Fruit fly (Drosophila melanogaster) whole organism, larva: ENCODE results near the gene CG14352.
A peak's percentile ranks its signal among the peaks of the same experiment; 100 is the strongest.

Experiments used
- noc ChIP-seq: fragments of 200-800 bp; sonication (Bioruptor generic); optimal IDR thresholded peaks from 3 replicates; lab custom pipeline; 2019; ENCODE audit warnings: missing biosample characterization, mild to moderate bottlenecking, missing genetic modification characterization, moderate library complexity

CG14352 gene

dm6 chr2L:1611122-1611521, at the start of gene CG14352, which contains the start of gene Rab3GAP1:
Gene CG14352, plus strand, starts transcription at chr2L:1611410.
Gene Rab3GAP1, minus strand, starts transcription at chr2L:1611157.
- TF ChIP-seq noc (tag; lab: Kevin White, UChicago) = peak; percentile 85

dm6 chr2L:1568631-1569030, 42.6 kb upstream of the CG14352 start:
- no peak for TF ChIP-seq noc (tag; lab: Kevin White, UChicago)

DNA sequence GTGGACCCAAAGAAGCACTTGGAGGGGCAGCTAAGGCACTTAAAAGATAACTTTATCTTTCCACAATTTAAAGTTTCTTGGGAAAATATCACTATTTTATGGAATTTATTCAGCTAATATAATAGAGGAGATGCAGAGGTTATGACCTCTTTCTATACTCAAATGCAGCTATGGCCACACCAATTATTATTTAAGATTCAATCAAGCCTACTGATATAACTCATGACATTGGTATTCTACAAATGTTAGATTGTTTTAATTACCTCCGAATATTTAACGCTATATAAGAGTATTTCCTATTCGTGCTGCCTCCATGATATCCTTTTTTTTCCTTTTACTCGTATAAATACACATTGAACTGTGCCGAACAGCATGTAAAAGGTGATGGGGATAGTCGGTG, 37.2 kb upstream of the CG14352 start:
- TF ChIP-seq noc (tag; lab: Kevin White, UChicago) = no peak

- TF ChIP-seq noc (tag; lab: Kevin White, UChicago) = no peak
Measured at dm6 chr2L:1575604-1576003, 35.6 kb upstream of the CG14352 start.

- TF ChIP-seq noc (tag; lab: Kevin White, UChicago) = peak; percentile 87
Measured at dm6 chr2L:1579254-1579653, 32.0 kb upstream of the CG14352 start.

DNA sequence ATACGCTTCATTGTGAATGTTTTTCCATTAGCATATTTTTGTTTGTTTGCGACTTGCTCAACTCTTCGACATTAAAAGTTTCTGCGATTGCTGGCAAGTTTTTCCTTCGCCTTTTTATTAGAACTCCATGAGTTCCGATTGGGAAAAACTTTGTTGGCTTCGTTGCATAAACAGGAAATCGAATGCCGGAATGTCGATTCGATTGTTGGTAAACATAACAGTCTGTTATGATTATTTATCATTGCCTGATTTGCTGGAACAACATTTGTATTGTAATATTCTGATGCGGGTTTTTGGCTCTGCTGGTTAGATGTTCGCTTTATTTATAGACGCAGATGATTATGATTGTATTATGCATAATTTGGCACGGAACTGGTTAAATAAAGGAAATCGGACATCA, 31.4 kb upstream of the CG14352 start:
- no peak for TF ChIP-seq noc (tag; lab: Kevin White, UChicago)

dm6 chr2L:1587055-1587454, 24.2 kb upstream of the CG14352 start, which contains the start of gene nis:
Gene nis, minus strand, starts transcription at chr2L:1587155.
- TF ChIP-seq noc (tag; lab: Kevin White, UChicago) = no peak

DNA sequence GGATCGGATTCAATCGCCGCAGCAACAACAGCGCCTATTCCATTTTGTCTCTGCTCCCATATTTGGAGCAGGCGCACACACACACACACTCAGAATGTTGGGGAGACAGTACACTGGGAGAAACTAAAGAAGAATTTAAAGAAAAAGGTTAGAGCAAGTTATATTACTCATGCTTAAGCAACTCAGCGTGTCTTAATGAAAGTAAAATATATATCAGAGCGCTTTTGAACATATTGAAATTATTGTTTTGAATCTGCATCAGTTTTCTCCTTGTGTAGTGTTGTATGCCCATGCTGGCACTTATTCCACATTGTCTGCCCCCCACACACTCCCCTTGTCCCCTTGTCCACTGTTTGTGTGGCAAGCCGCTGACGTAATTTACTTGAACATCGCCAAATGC, 21.0 kb upstream of the CG14352 start:
- peak; percentile 53 for TF ChIP-seq noc (tag; lab: Kevin White, UChicago)

DNA sequence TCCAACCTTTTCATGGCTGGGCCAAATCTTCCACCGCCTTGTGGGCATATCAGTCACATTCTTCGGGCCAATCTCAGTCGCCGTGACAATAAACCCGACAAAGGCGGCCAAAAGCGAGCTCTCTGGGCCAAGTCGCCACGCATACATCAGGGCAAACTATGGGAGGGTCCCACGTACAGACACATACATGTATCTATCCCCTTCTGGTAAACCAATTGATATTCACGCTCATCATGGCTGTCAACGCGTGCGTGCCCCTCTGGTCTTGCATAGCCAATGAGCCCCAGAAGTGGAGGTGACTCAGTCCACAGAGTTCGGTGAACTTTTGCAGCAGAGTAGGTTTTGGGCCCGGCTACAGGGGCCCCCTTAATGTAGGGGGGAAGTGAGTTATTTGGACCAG, 14.5 kb upstream of the CG14352 start:
- TF ChIP-seq noc (tag; lab: Kevin White, UChicago) = no peak

dm6 chr2L:1603847-1604246, 7.4 kb upstream of the CG14352 start:
- no peak for TF ChIP-seq noc (tag; lab: Kevin White, UChicago)

- no peak for TF ChIP-seq noc (tag; lab: Kevin White, UChicago)
Measured at dm6 chr2L:1606758-1607157, 4.5 kb upstream of the CG14352 start.

DNA sequence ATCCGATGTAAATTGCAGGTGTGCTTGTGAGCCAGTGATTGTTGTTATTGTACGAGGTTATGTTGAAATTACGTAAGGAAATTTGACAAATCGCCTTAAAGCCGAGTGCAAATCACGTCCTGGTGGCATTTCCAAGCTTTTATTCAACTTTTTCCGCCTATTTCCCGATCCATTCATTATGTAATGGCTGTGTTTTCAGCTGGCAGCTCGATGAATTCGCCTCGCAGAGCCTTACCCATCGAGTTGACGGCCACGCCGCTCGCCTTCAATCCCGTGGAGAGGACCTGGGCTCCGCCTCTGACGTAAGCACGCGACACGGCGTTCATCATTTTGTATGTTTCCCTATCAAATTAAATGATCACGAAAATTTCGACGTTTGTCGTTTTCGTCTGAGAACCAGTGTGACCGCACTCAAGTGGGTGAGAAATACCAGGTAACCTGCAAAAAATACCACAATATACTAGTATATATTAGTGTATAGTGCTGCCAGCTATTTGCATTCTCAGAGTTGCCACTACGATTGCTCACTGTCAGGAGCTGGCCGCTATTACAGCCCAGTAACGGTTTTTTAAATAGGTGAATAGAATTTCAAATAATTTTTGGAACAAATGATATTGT, 2.6 kb downstream of the CG14352 start, which contains the start of gene RFeSP:
RFeSP (minus strand) TSS at position 413 of the 618 bp plus-strand sequence.
- no peak for TF ChIP-seq noc (tag; lab: Kevin White, UChicago)

DNA sequence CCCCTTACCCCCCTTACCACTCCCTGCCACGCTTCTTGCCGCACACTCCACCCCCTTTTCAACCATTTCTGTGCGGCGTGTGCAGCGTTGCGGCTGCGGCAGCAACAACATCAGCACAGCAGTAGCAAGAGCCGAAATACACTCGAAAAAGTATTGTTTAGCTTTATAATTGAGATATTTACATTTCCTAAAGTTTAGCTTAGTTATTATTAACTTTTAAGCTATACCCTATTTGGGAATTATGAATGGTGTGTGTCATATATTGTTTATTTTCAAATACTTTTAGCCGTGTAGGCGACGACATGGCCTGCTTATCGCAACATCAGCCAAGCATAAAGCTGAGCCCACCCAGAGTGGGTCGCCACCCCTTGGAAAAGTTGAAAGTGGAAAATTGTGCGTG, 4.5 kb downstream of the CG14352 start:
- TF ChIP-seq noc (tag; lab: Kevin White, UChicago) = no peak

dm6 chr2L:1617712-1618111, 6.5 kb downstream of the CG14352 start:
- TF ChIP-seq noc (tag; lab: Kevin White, UChicago) = no peak

DNA sequence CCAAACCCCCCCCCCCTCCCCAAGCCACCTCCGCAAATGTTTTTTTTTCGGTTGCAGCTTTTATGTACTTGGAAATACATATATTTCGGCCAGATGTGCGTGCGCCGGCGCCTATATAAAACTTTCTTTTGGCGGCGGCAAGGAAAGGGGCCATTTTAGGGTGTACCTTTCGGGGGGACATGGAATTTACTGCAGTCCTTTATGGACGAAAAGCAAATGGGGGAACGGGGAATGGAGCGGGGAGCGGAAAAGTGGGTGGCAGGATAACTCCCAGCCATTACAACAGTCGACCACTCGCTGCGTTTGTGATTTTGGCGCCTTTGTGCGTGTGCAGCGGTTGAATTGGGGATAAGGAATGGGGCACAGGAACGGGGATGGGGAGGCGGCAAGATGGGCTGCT, 7.5 kb downstream of the CG14352 start:
- TF ChIP-seq noc (tag; lab: Kevin White, UChicago) = no peak

- TF ChIP-seq noc (tag; lab: Kevin White, UChicago) = no peak
Measured at dm6 chr2L:1619191-1619590, 8.0 kb downstream of the CG14352 start.

dm6 chr2L:1620797-1621196, 9.6 kb downstream of the CG14352 start:
- TF ChIP-seq noc (tag; lab: Kevin White, UChicago) = no peak

dm6 chr2L:1624750-1625149, 13.5 kb downstream of the CG14352 start:
- no peak for TF ChIP-seq noc (tag; lab: Kevin White, UChicago)
